Worm (Caenorhabditis elegans): ENCODE results near the gene Y54G2A.15.

Gene Y54G2A.15

DNA sequence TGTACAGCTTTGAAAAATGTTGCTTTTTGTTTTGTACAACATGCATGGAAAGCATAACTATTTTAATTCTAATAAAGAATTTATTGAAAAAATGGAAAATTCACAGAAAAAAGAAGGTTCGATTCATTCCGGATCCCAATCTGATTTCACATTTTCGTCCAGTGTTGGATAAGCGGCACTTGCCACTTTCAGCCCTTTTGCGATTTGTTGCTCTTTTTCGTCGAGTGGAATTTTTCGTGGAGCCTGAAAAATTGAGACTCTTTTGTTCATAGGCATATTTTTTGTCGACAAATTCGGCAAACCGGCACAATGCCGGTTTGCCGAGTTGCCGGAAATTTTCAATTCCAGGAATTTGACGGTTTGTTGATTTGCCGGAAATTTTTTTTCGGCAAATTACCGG, 7.8 kb upstream of the Y54G2A.15 start:
- TF ChIP-seq zag-1 (tag; optimal IDR thresholded peaks at IDR 0.05) (no peak), gmeb-1 (tag; optimal IDR thresholded peaks at IDR 0.05) (no peak)

DNA sequence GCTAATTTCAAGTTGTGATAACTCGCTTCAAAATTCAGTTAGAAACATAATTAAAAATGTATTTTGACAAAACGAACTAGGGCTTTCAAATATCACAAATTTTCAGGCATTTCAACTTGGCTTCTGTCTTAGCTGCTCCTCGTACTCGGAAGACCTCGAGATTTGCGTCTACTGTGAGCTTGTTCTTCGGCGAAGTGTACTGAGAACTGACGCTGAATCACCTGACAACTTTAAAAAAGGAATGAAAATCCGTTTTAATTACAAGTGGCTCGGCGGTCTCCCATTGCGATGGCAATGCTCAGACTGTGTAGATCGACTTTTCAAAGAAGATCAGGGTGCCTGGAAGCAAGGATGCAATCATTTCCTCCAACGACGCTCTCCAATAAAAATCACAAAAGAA, 6.8 kb upstream of the Y54G2A.15 start, which contains the start of gene clec-85:
Gene clec-85, plus strand, starts transcription at position 301 of the 400 bp plus-strand sequence.
- TF ChIP-seq elt-1 (tag; optimal IDR thresholded peaks at IDR 0.05) (no peak), mbf-1 (tag; optimal IDR thresholded peaks at IDR 0.05) (no peak), ZK546.5 (tag; optimal IDR thresholded peaks at IDR 0.05) (no peak), blmp-1 (tag; optimal IDR thresholded peaks at IDR 0.05; ENCODE audit: insufficient read depth) (no peak), ama-1 (optimal IDR thresholded peaks at IDR 0.05) (no peak), gmeb-1 (tag; optimal IDR thresholded peaks at IDR 0.05) (no peak), unc-39 (tag; optimal IDR thresholded peaks at IDR 0.05) (no peak), lin-39 (tag; optimal IDR thresholded peaks at IDR 0.05) (no peak), skn-1 (tag; optimal IDR thresholded peaks at IDR 0.05) (no peak), Y55F3AM.14 (GFP tag; optimal IDR thresholded peaks at IDR 0.05) (no peak), unc-55 (GFP tag; optimal IDR thresholded peaks at IDR 0.05) (no peak), ceh-82 (tag; optimal IDR thresholded peaks at IDR 0.05) (no peak), lsy-2 (tag; optimal IDR thresholded peaks at IDR 0.05) (no peak), dmd-4 (tag; optimal IDR thresholded peaks at IDR 0.05) (no peak), ztf-11 (tag; optimal IDR thresholded peaks at IDR 0.05) (no peak), nhr-6 (tag; optimal IDR thresholded peaks at IDR 0.05) (no peak), mab-5 (tag; optimal IDR thresholded peaks at IDR 0.05) (no peak), F13H6.1 (tag; optimal IDR thresholded peaks at IDR 0.05) (no peak), sma-3 (GFP tag; optimal IDR thresholded peaks at IDR 0.05) (no peak)

DNA sequence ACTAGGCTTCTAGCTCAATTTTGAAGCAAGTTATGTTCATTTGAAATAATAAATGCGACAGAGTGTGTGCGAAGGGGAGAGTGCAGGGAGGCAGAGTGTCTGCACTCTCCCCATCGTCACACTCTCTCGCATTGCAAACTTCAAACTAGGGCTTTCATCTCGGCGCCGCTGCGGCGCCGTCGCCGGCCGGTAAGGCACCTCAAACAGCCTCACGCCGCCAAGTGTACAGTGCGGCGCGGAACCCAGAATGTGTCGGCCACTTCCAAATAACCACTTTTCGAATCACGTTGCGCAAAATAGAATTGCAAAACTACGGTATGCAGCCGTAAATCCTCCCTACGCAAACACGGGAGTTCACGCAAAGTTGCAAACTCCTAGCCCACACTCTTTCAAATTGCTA, 5.5 kb upstream of the Y54G2A.15 start:
- no peak for TF ChIP-seq nhr-11 (tag; optimal IDR thresholded peaks at IDR 0.05)
- no peak for TF ChIP-seq sma-3 (GFP tag; optimal IDR thresholded peaks at IDR 0.05)
- TF ChIP-seq Y55F3AM.14 (GFP tag; optimal IDR thresholded peaks at IDR 0.05) = no peak
- no peak for TF ChIP-seq alr-1 (tag; optimal IDR thresholded peaks at IDR 0.05)
- no peak for TF ChIP-seq ceh-16 (tag; optimal IDR thresholded peaks at IDR 0.05)
- TF ChIP-seq nhr-21 (tag; optimal IDR thresholded peaks at IDR 0.05) = no peak
- no peak for TF ChIP-seq unc-62 (GFP tag; optimal IDR thresholded peaks at IDR 0.05)
- no peak for TF ChIP-seq zag-1 (tag; optimal IDR thresholded peaks at IDR 0.05)
- TF ChIP-seq mdl-1 (tag; optimal IDR thresholded peaks at IDR 0.05) = no peak
- no peak for TF ChIP-seq skn-1 (tag; optimal IDR thresholded peaks at IDR 0.05)
- no peak for TF ChIP-seq C34F6.9 (tag; optimal IDR thresholded peaks at IDR 0.05)
- TF ChIP-seq ztf-11 (tag; optimal IDR thresholded peaks at IDR 0.05) = no peak
- no peak for TF ChIP-seq elt-3 (tag; optimal IDR thresholded peaks at IDR 0.05)

DNA sequence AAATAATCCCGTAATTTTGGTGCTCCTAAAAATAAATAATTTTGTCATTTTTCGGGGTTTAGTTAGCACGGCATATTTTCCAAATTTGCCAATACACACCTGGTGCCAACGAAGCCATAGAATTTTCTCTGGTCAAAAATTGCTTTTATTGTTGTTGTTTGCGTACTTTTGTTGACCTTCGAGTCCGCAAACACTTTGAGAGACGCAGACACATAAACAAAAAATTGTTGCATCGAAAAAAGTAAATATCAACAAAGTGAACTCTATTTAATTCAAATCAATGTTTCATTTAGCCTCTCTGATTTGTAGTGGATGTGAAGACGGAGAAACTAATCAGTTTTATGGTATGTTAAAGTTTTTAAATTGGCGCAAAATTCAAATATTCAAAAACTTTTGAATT, 2.5 kb upstream of the Y54G2A.15 start, which contains the start of gene Y54G2A.40:
Gene Y54G2A.40, plus strand, starts transcription at position 213 of the 400 bp plus-strand sequence.
- peak; percentile 46 for TF ChIP-seq C34F6.9 (tag; optimal IDR thresholded peaks at IDR 0.05)
- no peak for TF ChIP-seq elt-1 (tag; optimal IDR thresholded peaks at IDR 0.05)
- TF ChIP-seq lin-13 (GFP tag; optimal IDR thresholded peaks at IDR 0.05) = peak; percentile 10
- TF ChIP-seq sem-4 (tag; optimal IDR thresholded peaks at IDR 0.05) = no peak
- peak; percentile 56 for TF ChIP-seq unc-55 (GFP tag; optimal IDR thresholded peaks at IDR 0.05)
- TF ChIP-seq skn-1 (tag; optimal IDR thresholded peaks at IDR 0.05) = no peak
- TF ChIP-seq lin-11 (tag; optimal IDR thresholded peaks at IDR 0.05) = no peak
- peak in 1 of 2 experiments; percentile 72 for TF ChIP-seq lsy-2 (tag; optimal IDR thresholded peaks at IDR 0.05)

DNA sequence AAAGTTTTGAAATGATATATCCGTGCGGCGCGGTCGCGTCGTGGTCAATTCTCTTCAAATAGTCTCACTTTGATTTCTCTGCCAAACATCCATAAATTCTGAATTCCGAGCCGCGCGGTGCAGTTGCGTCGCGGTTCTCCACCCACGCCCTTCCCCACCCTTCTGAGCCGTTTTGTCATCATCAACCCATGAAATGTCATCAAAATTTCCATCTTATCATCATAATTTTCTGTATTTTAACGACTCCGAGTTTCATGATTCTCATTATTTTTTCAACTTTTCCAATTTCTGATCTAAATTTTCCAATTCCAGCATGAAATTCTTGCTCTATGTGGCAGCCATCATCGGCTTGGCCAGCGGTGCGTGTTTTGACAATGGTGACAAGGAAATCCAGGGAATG, 1.6 kb downstream of the Y54G2A.15 start, which contains the start of gene clec-84:
Gene clec-84, plus strand, starts transcription at position 301 of the 400 bp plus-strand sequence.
- TF ChIP-seq lin-13 (GFP tag; optimal IDR thresholded peaks at IDR 0.05) = no peak
- no peak for TF ChIP-seq zag-1 (tag; optimal IDR thresholded peaks at IDR 0.05)
- TF ChIP-seq nhr-12 (tag; optimal IDR thresholded peaks at IDR 0.05) = no peak
- TF ChIP-seq fos-1 (tag; optimal IDR thresholded peaks at IDR 0.05) = no peak
- no peak for TF ChIP-seq nhr-23 (tag; optimal IDR thresholded peaks at IDR 0.05)
- TF ChIP-seq ZK546.5 (tag; optimal IDR thresholded peaks at IDR 0.05) = no peak
- no peak for TF ChIP-seq lin-39 (tag; optimal IDR thresholded peaks at IDR 0.05)
- TF ChIP-seq mdl-1 (tag; optimal IDR thresholded peaks at IDR 0.05) = no peak
- TF ChIP-seq nhr-129 (tag; optimal IDR thresholded peaks at IDR 0.05) = no peak
- no peak for TF ChIP-seq nhr-25 (tag; optimal IDR thresholded peaks at IDR 0.05)
- TF ChIP-seq aly-2 (tag; optimal IDR thresholded peaks at IDR 0.05) = no peak
- TF ChIP-seq unc-62 (GFP tag; optimal IDR thresholded peaks at IDR 0.05) = no peak
- no peak for TF ChIP-seq nhr-77 (tag; optimal IDR thresholded peaks at IDR 0.05)
- TF ChIP-seq sem-4 (tag; optimal IDR thresholded peaks at IDR 0.05) = no peak
- no peak for TF ChIP-seq lin-11 (tag; optimal IDR thresholded peaks at IDR 0.05)
- no peak for TF ChIP-seq ztf-1 (GFP tag; conservative IDR thresholded peaks at IDR 0.05)
